Worm (Caenorhabditis elegans) whole organism, L1 larva: Measurements from ENCODE around the gene R05D3.12.

Source experiments
- C34B4.2 ChIP-seq: sonication (generic microtip); optimal IDR thresholded peaks from 2 replicates; lab custom pipeline; 2017; ENCODE audit warnings: mild to moderate bottlenecking, missing genetic modification characterization, missing compliant biosample characterization
- Y116A8C.19 ChIP-seq: sonication (generic microtip); optimal IDR thresholded peaks from 2 replicates; lab custom pipeline; 2016; ENCODE audit warnings: missing compliant biosample characterization, missing genetic modification characterization, borderline replicate concordance
- aha-1 ChIP-seq: fragments of 150-350 bp; optimal IDR thresholded peaks from 2 replicates; lab custom pipeline; 2014; ENCODE audit warnings: missing biosample characterization, missing genetic modification characterization
- alr-1 ChIP-seq: fragments of 200-800 bp; sonication (Bioruptor generic); optimal IDR thresholded peaks from 2 replicates; lab custom pipeline; 2018; ENCODE audit warnings: borderline replicate concordance, mild to moderate bottlenecking, missing genetic modification characterization, missing compliant biosample characterization
- aly-2 ChIP-seq: fragments of 150-350 bp; optimal IDR thresholded peaks from 2 replicates; lab custom pipeline; 2014; ENCODE audit warnings: missing biosample characterization, missing genetic modification characterization
- blmp-1 ChIP-seq: fragments of 150-350 bp; optimal IDR thresholded peaks from 2 replicates; lab custom pipeline; 2014; ENCODE audit warnings: missing biosample characterization, missing genetic modification characterization
- ceh-88 ChIP-seq: fragments of 200-800 bp; sonication (Bioruptor generic); IDR thresholded peaks from 2 replicates; pipeline ENCODE4 v1.3.6; 2022; ENCODE audit warnings: missing genetic modification characterization, missing compliant biosample characterization
- ceh-90 ChIP-seq: sonication (generic microtip); optimal IDR thresholded peaks from 2 replicates; lab custom pipeline; 2016; ENCODE audit warnings: missing genetic modification characterization, missing compliant biosample characterization
- dsc-1 ChIP-seq: sonication (generic microtip); optimal IDR thresholded peaks from 2 replicates; lab custom pipeline; 2016; ENCODE audit warnings: mild to moderate bottlenecking, missing genetic modification characterization, missing compliant biosample characterization
- egl-27 ChIP-seq, 2 experiments: fragments of 150-350 bp in 1 of 2; sonication (generic microtip); optimal IDR thresholded peaks; 3 replicates each; lab custom pipeline; 2017 to 2018; ENCODE audit warnings: missing biosample characterization in 2 of 2, missing genetic modification characterization in 2 of 2, missing genetic modification reagents in 2 of 2
- elt-3 ChIP-seq, 6 experiments: fragments of 150-350 bp in 1 of 6; sonication (generic microtip); optimal IDR thresholded peaks; 2 replicates each; lab custom pipeline; 2017 to 2018; ENCODE audit warnings: missing biosample characterization in 6 of 6, missing genetic modification characterization in 6 of 6, inconsistent platforms in 1 of 6
- ets-5 ChIP-seq: fragments of 200-800 bp; sonication (Bioruptor generic); IDR thresholded peaks from 2 replicates; pipeline ENCODE4 v1.3.6; 2022; ENCODE audit warnings: missing genetic modification characterization, missing compliant biosample characterization
- fkh-10 ChIP-seq: sonication (generic microtip); optimal IDR thresholded peaks from 2 replicates; lab custom pipeline; 2017; ENCODE audit warnings: missing biosample characterization, missing genetic modification reagents, missing genetic modification characterization
- fkh-8 ChIP-seq: sonication (generic microtip); optimal IDR thresholded peaks from 2 replicates; lab custom pipeline; 2016; ENCODE audit warnings: mild to moderate bottlenecking, missing genetic modification characterization, missing compliant biosample characterization
- fos-1 ChIP-seq: fragments of 150-350 bp; optimal IDR thresholded peaks from 2 replicates; lab custom pipeline; 2014; ENCODE audit warnings: missing biosample characterization, missing genetic modification characterization
- grh-1 ChIP-seq: fragments of 200-800 bp; sonication (Bioruptor generic); IDR thresholded peaks from 2 replicates; pipeline ENCODE4 v1.3.6; 2022; ENCODE audit warnings: missing genetic modification reagents, missing genetic modification characterization, missing compliant biosample characterization
- hpl-2 ChIP-seq: fragments of 150-350 bp; optimal IDR thresholded peaks from 2 replicates; lab custom pipeline; 2014; ENCODE audit warnings: missing biosample characterization, missing genetic modification reagents, missing genetic modification characterization
- irx-1 ChIP-seq: sonication (generic microtip); optimal IDR thresholded peaks from 2 replicates; lab custom pipeline; 2016; ENCODE audit warnings: missing genetic modification characterization, missing compliant biosample characterization
- isw-1 ChIP-seq: fragments of 200-800 bp; sonication (Bioruptor generic); IDR thresholded peaks from 2 replicates; pipeline ENCODE4 v1.3.6; 2022; ENCODE audit warnings: missing genetic modification characterization, missing compliant biosample characterization
- lin-13 ChIP-seq: fragments of 150-350 bp; optimal IDR thresholded peaks from 2 replicates; lab custom pipeline; 2014; ENCODE audit warnings: missing biosample characterization, missing genetic modification reagents, missing genetic modification characterization
- lin-14 ChIP-seq: fragments of 200-800 bp; sonication (Bioruptor generic); optimal IDR thresholded peaks from 2 replicates; lab custom pipeline; 2018; ENCODE audit warnings: mild to moderate bottlenecking, missing genetic modification characterization, moderate library complexity, missing compliant biosample characterization
- lin-15B ChIP-seq: fragments of 150-350 bp; sonication (generic microtip); optimal IDR thresholded peaks from 3 replicates; lab custom pipeline; 2014; ENCODE audit warnings: missing biosample characterization, missing genetic modification characterization
- lin-35 ChIP-seq, 2 experiments: fragments of 150-350 bp; optimal IDR thresholded peaks; 2 replicates each; lab custom pipeline; 2014; ENCODE audit warnings: missing biosample characterization in 2 of 2, missing genetic modification characterization in 2 of 2, missing genetic modification reagents in 2 of 2
- lsy-2 ChIP-seq, 2 experiments: fragments of 150-350 bp; optimal IDR thresholded peaks; 2 replicates each; lab custom pipeline; 2014; ENCODE audit warnings: missing biosample characterization in 2 of 2, missing genetic modification characterization in 2 of 2
- mab-9 ChIP-seq: fragments of 200-800 bp; sonication (Bioruptor generic); IDR thresholded peaks from 2 replicates; pipeline ENCODE4 v1.3.6; 2022; ENCODE audit warnings: missing genetic modification reagents, missing genetic modification characterization, missing compliant biosample characterization
- mef-2 ChIP-seq: fragments of 150-350 bp; optimal IDR thresholded peaks from 2 replicates; lab custom pipeline; 2014; ENCODE audit warnings: missing biosample characterization, missing genetic modification characterization
- mep-1 ChIP-seq: fragments of 150-350 bp; optimal IDR thresholded peaks from 2 replicates; lab custom pipeline; 2014; ENCODE audit warnings: missing biosample characterization, missing genetic modification characterization
- nhr-11 ChIP-seq: fragments of 150-350 bp; optimal IDR thresholded peaks from 2 replicates; lab custom pipeline; 2014; ENCODE audit warnings: missing biosample characterization, missing genetic modification characterization
- nhr-12 ChIP-seq: sonication (generic microtip); optimal IDR thresholded peaks from 2 replicates; lab custom pipeline; 2017; ENCODE audit warnings: missing biosample characterization, missing genetic modification characterization
- nhr-237 ChIP-seq: fragments of 150-350 bp; optimal IDR thresholded peaks from 2 replicates; lab custom pipeline; 2014; ENCODE audit warnings: missing biosample characterization, missing genetic modification characterization
- nhr-47 ChIP-seq: sonication (generic microtip); optimal IDR thresholded peaks from 2 replicates; lab custom pipeline; 2016; ENCODE audit warnings: mild to moderate bottlenecking, missing genetic modification characterization, moderate library complexity, missing compliant biosample characterization
- nhr-77 ChIP-seq: fragments of 150-350 bp; optimal IDR thresholded peaks from 2 replicates; lab custom pipeline; 2014; ENCODE audit warnings: missing biosample characterization, missing genetic modification characterization
- nhr-85 ChIP-seq: sonication (generic microtip); peaks from one replicate; lab custom pipeline; 2016; ENCODE audit warnings: missing genetic modification characterization, inconsistent platforms, missing compliant biosample characterization
- nhr-90 ChIP-seq: sonication (generic microtip); optimal IDR thresholded peaks from 2 replicates; lab custom pipeline; 2016; ENCODE audit warnings: mild to moderate bottlenecking, missing genetic modification characterization, missing compliant biosample characterization; ENCODE audit not compliant: poor library complexity
- pax-3 ChIP-seq: fragments of 200-800 bp; sonication (Bioruptor generic); optimal IDR thresholded peaks from 2 replicates; lab custom pipeline; 2018; ENCODE audit warnings: mild to moderate bottlenecking, missing genetic modification characterization, moderate library complexity, missing compliant biosample characterization
- rnt-1 ChIP-seq: sonication (generic microtip); optimal IDR thresholded peaks from 2 replicates; lab custom pipeline; 2016; ENCODE audit warnings: mild to moderate bottlenecking, missing genetic modification characterization, moderate library complexity, missing compliant biosample characterization
- sptf-1 ChIP-seq: fragments of 150-350 bp; optimal IDR thresholded peaks from 2 replicates; lab custom pipeline; 2014; ENCODE audit warnings: missing biosample characterization, missing genetic modification characterization
- sup-37 ChIP-seq: fragments of 200-800 bp; sonication (Bioruptor generic); optimal IDR thresholded peaks from 2 replicates; lab custom pipeline; 2018; ENCODE audit warnings: mild to moderate bottlenecking, missing genetic modification characterization, missing compliant biosample characterization
- swsn-7 ChIP-seq: sonication (generic microtip); optimal IDR thresholded peaks from 2 replicates; lab custom pipeline; 2016; ENCODE audit warnings: missing genetic modification characterization, missing compliant biosample characterization
- tbx-2 ChIP-seq: sonication (generic microtip); optimal IDR thresholded peaks from 2 replicates; lab custom pipeline; 2016; ENCODE audit warnings: missing genetic modification characterization, missing compliant biosample characterization
- tlp-1 ChIP-seq: fragments of 150-350 bp; optimal IDR thresholded peaks from 2 replicates; lab custom pipeline; 2014; ENCODE audit warnings: missing biosample characterization, missing genetic modification characterization
- unc-130 ChIP-seq: fragments of 150-350 bp; optimal IDR thresholded peaks from 2 replicates; lab custom pipeline; 2017; ENCODE audit warnings: missing biosample characterization, missing genetic modification characterization, inconsistent platforms
- unc-30 ChIP-seq: sonication (generic microtip); optimal IDR thresholded peaks from 2 replicates; lab custom pipeline; 2017; ENCODE audit warnings: missing biosample characterization, missing genetic modification characterization
- unc-62 ChIP-seq: fragments of 150-350 bp; optimal IDR thresholded peaks from 2 replicates; lab custom pipeline; 2014; ENCODE audit warnings: missing biosample characterization, missing genetic modification reagents, missing genetic modification characterization
- unc-86 ChIP-seq: sonication (generic microtip); optimal IDR thresholded peaks from 2 replicates; lab custom pipeline; 2016; ENCODE audit warnings: missing genetic modification characterization, missing compliant biosample characterization
- unc-98 ChIP-seq: fragments of 200-800 bp; sonication (Bioruptor generic); IDR thresholded peaks from 2 replicates; pipeline ENCODE4 v1.3.6; 2022; ENCODE audit warnings: missing genetic modification characterization, missing compliant biosample characterization
- xbp-1 ChIP-seq: sonication (generic microtip); optimal IDR thresholded peaks from 2 replicates; lab custom pipeline; 2016; ENCODE audit warnings: missing genetic modification characterization, missing compliant biosample characterization
- zag-1 ChIP-seq: fragments of 150-350 bp; optimal IDR thresholded peaks from 2 replicates; lab custom pipeline; 2014; ENCODE audit warnings: missing biosample characterization, missing genetic modification characterization
- ztf-11 ChIP-seq, 2 experiments: sonication (generic microtip); optimal IDR thresholded peaks; 2 replicates each; lab custom pipeline; 2016 to 2017; ENCODE audit warnings: missing genetic modification characterization in 2 of 2, missing biosample characterization in 1 of 2, missing compliant biosample characterization in 1 of 2
- ztf-4 ChIP-seq: fragments of 150-350 bp; optimal IDR thresholded peaks from 2 replicates; lab custom pipeline; 2014; ENCODE audit warnings: missing biosample characterization, missing genetic modification characterization

R05D3.12 gene

ce11 chrIII:8356407-8356881 is 24.3 kb upstream of the R05D3.12 start (continued):
- TF ChIP-seq blmp-1 (tag; lab: Kevin White, UChicago) = peak; percentile 74
- no peak for TF ChIP-seq nhr-11
- peak; percentile 74 to 93 for TF ChIP-seq lsy-2 (tag; optimal IDR thresholded peaks at IDR 0.05; lab: Kevin White, UChicago)
- TF ChIP-seq ceh-90 (tag; lab: Kevin White, UChicago) = no peak
- peak; percentile 69 for TF ChIP-seq ztf-4 (tag; lab: Kevin White, UChicago)
- no peak for TF ChIP-seq C34B4.2
- TF ChIP-seq ets-5 = no peak
- TF ChIP-seq unc-130 = peak; percentile 42
- TF ChIP-seq fos-1 (tag; lab: Kevin White, UChicago) = peak; percentile 14
- peak; percentile 73 for TF ChIP-seq swsn-7
- peak; percentile 65 for TF ChIP-seq rnt-1 (tag; lab: Kevin White, UChicago)
- TF ChIP-seq elt-3 (tag; optimal IDR thresholded peaks at IDR 0.05; lab: Kevin White, UChicago) = peak in 2 of 6 experiments; percentile 5 to 24
- peak; percentile 80 for TF ChIP-seq fkh-8 (tag; lab: Kevin White, UChicago)
- TF ChIP-seq mef-2 (tag; lab: Kevin White, UChicago) = peak; percentile 29
- TF ChIP-seq nhr-237 (tag; lab: Kevin White, UChicago) = no peak
- TF ChIP-seq tbx-2 (tag; lab: Kevin White, UChicago) = peak; percentile 74
- peak; percentile 75 for TF ChIP-seq nhr-77 (tag; lab: Kevin White, UChicago)
- peak; percentile 82 for TF ChIP-seq mep-1 (tag; lab: Kevin White, UChicago)
- TF ChIP-seq lin-15B (tag; lab: Kevin White, UChicago) = peak; percentile 46
- peak; percentile 3 for TF ChIP-seq zag-1 (tag; lab: Kevin White, UChicago)
- TF ChIP-seq nhr-47 (tag; lab: Kevin White, UChicago) = peak; percentile 69
- peak; percentile 61 to 80 for TF ChIP-seq lin-35 (GFP tag; optimal IDR thresholded peaks at IDR 0.05; lab: Kevin White, UChicago)
- TF ChIP-seq Y116A8C.19 (tag; lab: Kevin White, UChicago) = no peak
- TF ChIP-seq xbp-1 (tag; lab: Kevin White, UChicago) = peak; percentile 57
- peak; percentile 56 for TF ChIP-seq lin-13
- TF ChIP-seq nhr-85 (tag; lab: Kevin White, UChicago) = peak; percentile 84
- no peak for TF ChIP-seq tlp-1 (tag; lab: Kevin White, UChicago)
- TF ChIP-seq isw-1 (GFP tag; lab: Robert Waterston, UW) = peak; percentile 17; the same call in 1 of the 2 replicates
- TF ChIP-seq, all 84 proteins: peak for 48

DNA sequence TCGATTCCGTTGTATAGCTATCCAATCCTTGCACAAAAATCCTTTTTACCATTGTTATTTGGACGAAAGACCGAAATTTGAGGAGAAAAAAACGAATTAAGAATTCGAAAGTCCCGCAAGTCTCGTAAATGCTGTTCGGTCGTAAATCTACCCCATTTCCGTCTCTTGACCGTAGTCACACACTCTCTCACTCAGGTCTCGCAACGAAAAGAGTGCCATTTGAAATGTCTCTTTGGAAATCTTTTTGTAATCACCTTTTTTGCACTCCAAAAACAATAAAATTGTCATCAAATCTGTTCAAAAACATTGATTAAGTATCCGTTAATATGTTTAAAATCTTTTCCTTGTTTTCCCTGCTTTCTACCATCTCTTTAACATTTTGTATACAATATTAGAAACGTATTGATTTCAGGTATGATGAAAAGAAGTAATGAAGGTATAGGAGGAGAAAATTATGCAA is 22.5 kb upstream of the R05D3.12 start, which contains the start of the genes R05D3.8 and rfp-1:
TSS of gene R05D3.8 (minus strand) at position 115 of the 460 bp plus-strand sequence.
TSS of gene rfp-1 (plus strand) at position 410 of the 460 bp plus-strand sequence.
- no peak for TF ChIP-seq unc-98 (GFP tag; lab: Robert Waterston, UW)
- TF ChIP-seq irx-1 (tag; lab: Kevin White, UChicago) = peak; percentile 28
- no peak for TF ChIP-seq sptf-1 (tag; lab: Kevin White, UChicago)
- peak; percentile 52 for TF ChIP-seq dsc-1
- peak; percentile 92 for TF ChIP-seq lin-15B (tag; lab: Kevin White, UChicago)
- TF ChIP-seq alr-1 = no peak
- TF ChIP-seq ceh-88 (GFP tag; lab: Robert Waterston, UW) = 0 out of 2 replicates have a peak, but pooled peaks have one; percentile 36
- peak; percentile 43 for TF ChIP-seq ztf-4 (tag; lab: Kevin White, UChicago)
- peak; percentile 36 for TF ChIP-seq nhr-237 (tag; lab: Kevin White, UChicago)
- TF ChIP-seq nhr-90 (tag; lab: Kevin White, UChicago) = peak; percentile 63
- TF ChIP-seq isw-1 (GFP tag; lab: Robert Waterston, UW) = peak; percentile 60
- TF ChIP-seq pax-3 (tag; lab: Kevin White, UChicago) = no peak
- TF ChIP-seq nhr-12 (tag; lab: Kevin White, UChicago) = no peak
- no peak for TF ChIP-seq ets-5
- TF ChIP-seq aly-2 (tag; lab: Kevin White, UChicago) = peak; percentile 56
- TF ChIP-seq nhr-85 (tag; lab: Kevin White, UChicago) = peak; percentile 88
- peak; percentile 85 for TF ChIP-seq lin-14 (GFP tag; lab: Kevin White, UChicago)
- no peak for TF ChIP-seq sup-37 (GFP tag; lab: Kevin White, UChicago)
- no peak for TF ChIP-seq mef-2 (tag; lab: Kevin White, UChicago)
- 0 out of 2 replicates have a peak, but pooled peaks have one; percentile 7 for TF ChIP-seq mab-9
- TF ChIP-seq unc-86 (tag; lab: Kevin White, UChicago) = peak; percentile 63
- no peak for TF ChIP-seq unc-62
- TF ChIP-seq ceh-90 (tag; lab: Kevin White, UChicago) = no peak
- TF ChIP-seq egl-27 (tag; optimal IDR thresholded peaks at IDR 0.05; lab: Kevin White, UChicago) = no peak
- no peak for TF ChIP-seq hpl-2
- TF ChIP-seq fkh-10 (GFP tag; lab: Kevin White, UChicago) = peak; percentile 58
- peak; percentile 80 for TF ChIP-seq nhr-47 (tag; lab: Kevin White, UChicago)
- TF ChIP-seq unc-30 (tag; lab: Kevin White, UChicago) = no peak
- TF ChIP-seq aha-1 = no peak
- peak in 3 of 6 experiments; percentile 4 to 74 (median 20) for TF ChIP-seq elt-3 (tag; optimal IDR thresholded peaks at IDR 0.05; lab: Kevin White, UChicago)
- peak in 1 of 2 experiments; percentile 9 for TF ChIP-seq ztf-11 (tag; optimal IDR thresholded peaks at IDR 0.05; lab: Kevin White, UChicago)
- no peak for TF ChIP-seq nhr-11
- peak; percentile 66 for TF ChIP-seq grh-1 (GFP tag; lab: Robert Waterston, UW)
